Fruit fly (Drosophila melanogaster) whole organism, wandering third instar larva: ENCODE results near the gene CG4020.
A peak's percentile ranks its signal among the peaks of the same experiment; 100 is the strongest.

Experiments used
- Abd-B ChIP-seq: fragments of >200 bp; optimal IDR thresholded peaks from 2 replicates; lab custom pipeline; 2017; ENCODE audit warnings: missing biosample characterization, missing genetic modification characterization
- CG32264 ChIP-seq: fragments of 200-800 bp; sonication (Bioruptor generic); optimal IDR thresholded peaks from 2 replicates; lab custom pipeline; 2016; ENCODE audit warnings: missing biosample characterization, missing genetic modification characterization
- CrebA ChIP-seq: fragments of 200-800 bp; sonication (Bioruptor generic); optimal IDR thresholded peaks from 2 replicates; lab custom pipeline; 2016; ENCODE audit warnings: missing biosample characterization, mild to moderate bottlenecking, missing genetic modification characterization, borderline replicate concordance
- Dfd ChIP-seq: fragments of >200 bp; optimal IDR thresholded peaks from 2 replicates; lab custom pipeline; 2017; ENCODE audit warnings: missing biosample characterization, missing genetic modification characterization
- Dif ChIP-seq: fragments of 200-275, 200-300 bp; sonication (Bioruptor generic); optimal IDR thresholded peaks from 2 replicates; lab custom pipeline; 2018; ENCODE audit warnings: missing biosample characterization, missing genetic modification characterization; ENCODE audit not compliant: partially characterized antibody
- GATAd ChIP-seq: sonication (Bioruptor generic); optimal IDR thresholded peaks from 2 replicates; lab custom pipeline; 2016; ENCODE audit warnings: missing biosample characterization, missing genetic modification characterization
- HLH106 ChIP-seq: fragments of 200-800 bp; optimal IDR thresholded peaks from 3 replicates; lab custom pipeline; 2019; ENCODE audit warnings: missing biosample characterization, mild to moderate bottlenecking, missing genetic modification characterization, moderate library complexity
- Hnf4 ChIP-seq: fragments of 200-800 bp; sonication (Bioruptor generic); optimal IDR thresholded peaks from 2 replicates; lab custom pipeline; 2016; ENCODE audit warnings: missing biosample characterization, mild to moderate bottlenecking, missing genetic modification characterization
- Hr78 ChIP-seq: fragments of >200 bp; optimal IDR thresholded peaks from 2 replicates; lab custom pipeline; 2017; ENCODE audit warnings: missing biosample characterization, missing genetic modification characterization
- Hr83 ChIP-seq: fragments of 200-300 bp; sonication (Bioruptor generic); optimal IDR thresholded peaks from 2 replicates; lab custom pipeline; 2016; ENCODE audit warnings: missing biosample characterization, mild to moderate bottlenecking, missing genetic modification characterization, moderate library complexity; ENCODE audit not compliant: poor library complexity, severe bottlenecking
- Jra ChIP-seq: sonication (Bioruptor generic); optimal IDR thresholded peaks from 2 replicates; lab custom pipeline; 2016; ENCODE audit warnings: missing biosample characterization, missing genetic modification characterization
- Mio ChIP-seq: sonication (Bioruptor generic); optimal IDR thresholded peaks from 2 replicates; lab custom pipeline; 2016; ENCODE audit warnings: missing biosample characterization, missing genetic modification characterization
- Myc ChIP-seq: fragments of >200 bp; optimal IDR thresholded peaks from 2 replicates; lab custom pipeline; 2017
- N ChIP-seq: fragments of >200 bp; optimal IDR thresholded peaks from 2 replicates; lab custom pipeline; 2018; ENCODE audit warnings: missing biosample characterization, missing external identifiers, missing genetic modification characterization
- OdsH ChIP-seq: fragments of 200-800 bp; sonication (Bioruptor generic); optimal IDR thresholded peaks from 2 replicates; lab custom pipeline; 2016; ENCODE audit warnings: missing biosample characterization, mild to moderate bottlenecking, missing genetic modification characterization
- Rel ChIP-seq, 2 experiments: fragments of 200-800 bp; sonication (Bioruptor generic) in 1 of 2; optimal IDR thresholded peaks; 2 replicates in 1 of 2; 3 replicates in 1 of 2; lab custom pipeline; 2016 to 2019; ENCODE audit warnings: mild to moderate bottlenecking in 2 of 2, missing biosample characterization in 2 of 2, missing genetic modification characterization in 2 of 2, moderate library complexity in 1 of 2
- Vsx2 ChIP-seq: fragments of 200-300, 225-300 bp; sonication (Bioruptor generic); optimal IDR thresholded peaks from 2 replicates; lab custom pipeline; 2018; ENCODE audit warnings: missing biosample characterization, missing genetic modification characterization; ENCODE audit not compliant: partially characterized antibody
- br ChIP-seq: fragments of 200-800 bp; sonication (Bioruptor generic); optimal IDR thresholded peaks from 2 replicates; lab custom pipeline; 2016; ENCODE audit warnings: missing biosample characterization, missing genetic modification characterization
- brk ChIP-seq: fragments of 200-800 bp; sonication (Bioruptor generic); optimal IDR thresholded peaks from 2 replicates; lab custom pipeline; 2016; ENCODE audit warnings: missing biosample characterization, mild to moderate bottlenecking, missing genetic modification characterization
- dl ChIP-seq, 2 experiments: fragments of 175-275, 200-275 bp in 1 of 2; fragments of 200-275 bp in 1 of 2; sonication (Bioruptor generic); optimal IDR thresholded peaks; lab custom pipeline; 2018; ENCODE audit warnings: mild to moderate bottlenecking in 2 of 2, missing biosample characterization in 2 of 2, missing genetic modification characterization in 2 of 2, moderate library complexity in 2 of 2; ENCODE audit not compliant: partially characterized antibody in 2 of 2, insufficient read depth in 1 of 2
- dmrt93B ChIP-seq: fragments of 200-800 bp; sonication (Bioruptor generic); optimal IDR thresholded peaks from 2 replicates; lab custom pipeline; 2018; ENCODE audit warnings: missing biosample characterization, mild to moderate bottlenecking, missing genetic modification characterization
- dsf ChIP-seq: sonication (Bioruptor generic); optimal IDR thresholded peaks from 2 replicates; lab custom pipeline; 2016; ENCODE audit warnings: missing biosample characterization, missing genetic modification characterization, borderline replicate concordance
- ey ChIP-seq: fragments of 200-800 bp; sonication (Bioruptor generic); optimal IDR thresholded peaks from 2 replicates; lab custom pipeline; 2016; ENCODE audit warnings: missing biosample characterization, missing genetic modification characterization
- foxo ChIP-seq, 2 experiments: fragments of 200-800 bp; sonication (Bioruptor generic); optimal IDR thresholded peaks; 2 replicates in 1 of 2; 3 replicates in 1 of 2; lab custom pipeline; 2016 to 2017; ENCODE audit warnings: missing biosample characterization in 2 of 2, missing genetic modification characterization in 2 of 2
- fru ChIP-seq: fragments of 200-800 bp; sonication (Bioruptor generic); optimal IDR thresholded peaks from 3 replicates; lab custom pipeline; 2016; ENCODE audit warnings: missing biosample characterization, mild to moderate bottlenecking, missing genetic modification characterization
- h ChIP-seq: fragments of 200-800 bp; sonication (Bioruptor generic); optimal IDR thresholded peaks from 3 replicates; lab custom pipeline; 2016; ENCODE audit warnings: missing biosample characterization, mild to moderate bottlenecking, missing genetic modification characterization
- jim ChIP-seq: fragments of 175-275, 200-325 bp; sonication (Bioruptor generic); optimal IDR thresholded peaks from 2 replicates; lab custom pipeline; 2016; ENCODE audit warnings: missing biosample characterization, mild to moderate bottlenecking, missing genetic modification characterization
- lola ChIP-seq: fragments of >200 bp; optimal IDR thresholded peaks from 2 replicates; lab custom pipeline; 2017; ENCODE audit warnings: missing biosample characterization, missing genetic modification characterization
- pan ChIP-seq: fragments of >200 bp; optimal IDR thresholded peaks from 2 replicates; lab custom pipeline; 2017
- psq ChIP-seq: fragments of 200-800 bp; sonication (Bioruptor generic); optimal IDR thresholded peaks from 3 replicates; lab custom pipeline; 2017; ENCODE audit warnings: missing biosample characterization, mild to moderate bottlenecking, missing genetic modification characterization, moderate library complexity
- rgr ChIP-seq: fragments of 200-800 bp; sonication (Bioruptor generic); optimal IDR thresholded peaks from 3 replicates; lab custom pipeline; 2016; ENCODE audit warnings: missing biosample characterization, mild to moderate bottlenecking, missing genetic modification characterization
- sage ChIP-seq: fragments of 200-800 bp; sonication (Bioruptor generic); optimal IDR thresholded peaks from 2 replicates; lab custom pipeline; 2016; ENCODE audit warnings: missing biosample characterization, mild to moderate bottlenecking, missing genetic modification characterization
- sv ChIP-seq: fragments of 200-800 bp; sonication (Bioruptor generic); optimal IDR thresholded peaks from 3 replicates; lab custom pipeline; 2016; ENCODE audit warnings: missing biosample characterization, missing genetic modification characterization
- tai ChIP-seq: sonication (Bioruptor generic); optimal IDR thresholded peaks from 2 replicates; lab custom pipeline; 2016; ENCODE audit warnings: missing biosample characterization, missing genetic modification characterization
- usp ChIP-seq: fragments of >200 bp; optimal IDR thresholded peaks from 2 replicates; lab custom pipeline; 2017; ENCODE audit warnings: missing biosample characterization, missing genetic modification characterization
- woc ChIP-seq: sonication (Bioruptor generic); optimal IDR thresholded peaks from 2 replicates; lab custom pipeline; 2016; ENCODE audit warnings: missing biosample characterization, mild to moderate bottlenecking, missing genetic modification characterization

CG4020 gene

DNA sequence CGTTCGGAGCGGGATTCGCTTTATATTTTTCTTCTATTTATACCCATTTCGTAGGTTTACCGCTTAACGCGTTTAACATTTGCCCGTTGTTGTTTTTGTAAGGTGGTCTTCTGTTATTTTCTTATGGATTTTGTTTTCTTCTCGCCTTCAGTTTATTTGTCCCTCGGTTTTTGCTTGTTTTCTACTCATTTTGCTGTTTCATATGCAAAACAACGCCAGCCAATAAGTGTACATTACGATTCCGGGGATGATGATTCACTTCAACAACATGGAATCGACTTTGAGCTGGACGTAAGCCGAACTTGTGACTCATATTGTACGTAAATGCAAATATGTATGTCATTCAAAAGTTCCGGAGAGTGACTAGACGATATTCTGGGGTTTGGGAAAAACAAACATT, 13.0 kb upstream of the CG4020 start:
- TF ChIP-seq dl (GFP tag; optimal IDR thresholded peaks at IDR 0.05; lab: Kevin White, UChicago; ENCODE audit: insufficient read depth in 1 of 2, partially characterized antibody in 2 of 2), result no peak
- TF ChIP-seq woc (GFP tag; lab: Kevin White, UChicago), result no peak
- no peak for TF ChIP-seq fru (GFP tag; lab: Kevin White, UChicago)
- TF ChIP-seq Dif (GFP tag; lab: Kevin White, UChicago), result no peak
- no peak for TF ChIP-seq br (GFP tag; lab: Kevin White, UChicago)
- no peak for TF ChIP-seq Mio (GFP tag; lab: Kevin White, UChicago)
- TF ChIP-seq pan (lab: Kevin White, UChicago), result no peak
- no peak for TF ChIP-seq psq (GFP tag; lab: Kevin White, UChicago)
- no peak for TF ChIP-seq Vsx2
- no peak for TF ChIP-seq tai (GFP tag; lab: Kevin White, UChicago)
- TF ChIP-seq jim, result no peak
- no peak for TF ChIP-seq OdsH (GFP tag; lab: Kevin White, UChicago)

DNA sequence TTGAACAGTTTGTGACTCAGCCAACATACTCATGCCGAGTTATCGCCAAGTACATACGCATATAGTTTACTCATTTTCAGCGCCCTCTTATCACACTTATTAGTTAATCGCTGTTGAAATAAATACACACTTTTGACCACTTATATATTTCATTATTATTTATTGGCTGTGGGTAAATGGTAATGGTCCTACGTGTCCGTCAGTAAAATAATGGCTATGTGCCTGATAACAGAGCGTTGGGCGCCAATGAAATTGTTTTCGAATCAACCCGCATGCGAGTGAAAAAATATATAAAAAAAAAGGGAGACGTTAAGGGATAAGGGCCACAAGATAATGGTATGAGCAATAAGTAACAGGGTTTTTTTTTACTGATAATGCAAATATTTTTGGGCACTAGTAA, 12.4 kb upstream of the CG4020 start:
- TF ChIP-seq pan (lab: Kevin White, UChicago) (no peak), h (GFP tag; lab: Kevin White, UChicago) (no peak), rgr (GFP tag; lab: Kevin White, UChicago) (no peak), CrebA (GFP tag; lab: Kevin White, UChicago) (no peak), dsf (GFP tag; lab: Kevin White, UChicago) (no peak), lola (no peak), Jra (GFP tag; lab: Kevin White, UChicago) (no peak), woc (GFP tag; lab: Kevin White, UChicago) (no peak), ey (GFP tag; lab: Kevin White, UChicago) (no peak), N (no peak), sv (GFP tag; lab: Kevin White, UChicago) (no peak), HLH106 (tag; lab: Kevin White, UChicago) (no peak), jim (no peak), Dif (GFP tag; lab: Kevin White, UChicago) (no peak), brk (GFP tag; lab: Kevin White, UChicago) (no peak), Abd-B (GFP tag; lab: Kevin White, UChicago) (no peak)
- TF ChIP-seq, all 38 proteins: peak for 0

DNA sequence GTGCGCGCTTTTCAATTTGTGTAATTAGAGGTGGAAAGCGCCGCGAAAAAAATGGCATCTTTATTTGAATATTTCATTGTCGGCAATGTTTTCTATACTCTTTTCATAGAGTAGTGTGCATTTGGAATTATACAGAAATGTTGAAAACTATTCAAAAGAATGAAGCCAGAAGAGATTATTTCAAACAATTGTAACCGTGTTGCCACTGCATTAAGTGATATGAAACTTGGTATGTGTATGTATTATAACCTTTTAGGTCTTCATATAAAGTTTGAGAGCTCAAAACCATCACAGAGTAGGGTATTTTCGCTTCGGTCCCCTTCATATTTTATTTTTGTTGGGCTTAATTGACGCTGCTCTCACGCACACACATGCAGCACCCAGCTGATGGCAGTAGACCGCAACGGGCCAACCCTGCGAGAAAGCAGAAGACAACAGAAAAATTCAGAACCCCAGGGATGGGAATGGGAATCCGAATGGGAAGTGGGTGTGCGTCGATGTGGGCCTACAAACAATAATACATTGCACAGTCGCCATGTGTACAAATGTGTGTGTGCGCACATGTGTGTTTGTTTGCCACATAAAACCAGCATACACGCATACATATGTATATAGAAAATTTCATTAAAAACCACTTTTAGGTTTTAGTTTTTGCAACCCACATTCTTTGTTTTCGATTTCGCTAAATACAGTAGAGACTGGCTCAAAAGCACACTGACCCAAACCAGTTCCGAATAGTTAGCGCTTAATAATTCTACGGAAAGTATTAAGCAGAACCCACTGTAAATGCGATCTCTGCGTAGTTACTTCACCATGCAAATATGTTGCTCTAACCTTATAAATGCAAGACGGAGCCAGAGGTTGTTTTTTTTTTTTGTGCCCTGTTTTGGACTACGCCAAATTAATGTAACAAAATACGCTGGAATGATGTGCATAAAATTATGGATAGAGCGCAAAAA, 10.7 kb upstream of the CG4020 start:
- peak; percentile 19 for TF ChIP-seq woc (GFP tag; lab: Kevin White, UChicago)
- no peak for TF ChIP-seq Hr83 (GFP tag; lab: Kevin White, UChicago)
- TF ChIP-seq fru (GFP tag; lab: Kevin White, UChicago), result peak; percentile 5
- no peak for TF ChIP-seq Myc (lab: Kevin White, UChicago)
- peak; percentile 7 for TF ChIP-seq Hnf4 (GFP tag; lab: Kevin White, UChicago)
- no peak for TF ChIP-seq Dfd (GFP tag; lab: Kevin White, UChicago)
- TF ChIP-seq foxo (GFP tag; optimal IDR thresholded peaks at IDR 0.05; lab: Kevin White, UChicago), result peak in 1 of 2 experiments; percentile 20
- TF ChIP-seq rgr (GFP tag; lab: Kevin White, UChicago), result no peak
- TF ChIP-seq Dif (GFP tag; lab: Kevin White, UChicago), result no peak
- peak; percentile 14 for TF ChIP-seq HLH106 (tag; lab: Kevin White, UChicago)

DNA sequence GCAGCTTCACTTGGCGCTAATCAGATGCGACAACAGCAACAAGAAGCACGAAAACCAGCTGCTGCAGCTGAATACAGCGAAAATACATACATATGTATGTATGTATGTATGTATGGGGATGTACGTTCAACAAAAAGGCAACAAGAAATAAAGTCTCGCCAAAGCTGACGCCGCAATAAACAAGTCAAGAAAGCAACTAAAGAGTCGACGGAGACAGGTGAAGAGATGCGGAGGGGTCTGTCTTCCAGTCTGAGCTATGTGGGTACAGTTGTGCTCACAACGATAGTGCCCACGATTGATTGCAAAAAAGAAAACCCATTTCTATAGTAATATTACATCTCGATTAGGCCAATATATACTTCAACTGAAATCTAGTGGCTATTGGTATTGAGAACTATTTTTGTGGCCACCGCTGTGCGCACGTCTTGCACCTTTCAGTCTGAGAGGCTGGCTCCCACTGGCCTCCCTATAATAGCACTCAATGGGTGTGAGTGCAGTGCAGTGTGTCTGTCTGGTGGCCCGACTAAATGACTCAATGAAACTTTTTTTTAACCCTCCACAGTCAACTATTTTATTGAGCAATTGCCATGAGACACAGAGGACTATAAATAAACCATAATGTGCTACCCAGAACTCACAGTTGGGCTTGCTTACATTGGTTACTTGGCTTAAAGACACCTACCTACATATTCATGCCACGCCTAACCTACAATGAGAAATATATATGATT, 9.6 kb upstream of the CG4020 start:
- no peak for TF ChIP-seq usp (GFP tag; lab: Kevin White, UChicago)
- TF ChIP-seq Mio (GFP tag; lab: Kevin White, UChicago), result peak; percentile 84
- TF ChIP-seq pan (lab: Kevin White, UChicago), result no peak
- TF ChIP-seq OdsH (GFP tag; lab: Kevin White, UChicago), result peak; percentile 94
- TF ChIP-seq Rel (GFP tag; optimal IDR thresholded peaks at IDR 0.05; lab: Kevin White, UChicago), result peak; percentile 48
- TF ChIP-seq Rel (tag; optimal IDR thresholded peaks at IDR 0.05; lab: Kevin White, UChicago), result peak; percentile 79
- peak; percentile 93 for TF ChIP-seq Hr83 (GFP tag; lab: Kevin White, UChicago)
- peak; percentile 87 for TF ChIP-seq brk (GFP tag; lab: Kevin White, UChicago)
- no peak for TF ChIP-seq lola
- TF ChIP-seq woc (GFP tag; lab: Kevin White, UChicago), result peak; percentile 97
- TF ChIP-seq Myc (lab: Kevin White, UChicago), result no peak
- TF ChIP-seq sv (GFP tag; lab: Kevin White, UChicago), result peak; percentile 81
- peak; percentile 76 to 95 for TF ChIP-seq foxo (GFP tag; optimal IDR thresholded peaks at IDR 0.05; lab: Kevin White, UChicago)
- peak; percentile 78 for TF ChIP-seq dsf (GFP tag; lab: Kevin White, UChicago)
- TF ChIP-seq CG32264 (GFP tag; lab: Kevin White, UChicago), result peak; percentile 91
- TF ChIP-seq Dfd (GFP tag; lab: Kevin White, UChicago), result no peak
- peak; percentile 97 for TF ChIP-seq ey (GFP tag; lab: Kevin White, UChicago)
- peak; percentile 95 for TF ChIP-seq fru (GFP tag; lab: Kevin White, UChicago)
- TF ChIP-seq sage (GFP tag; lab: Kevin White, UChicago), result peak; percentile 92
- TF ChIP-seq CrebA (GFP tag; lab: Kevin White, UChicago), result peak; percentile 75
- peak; percentile 93 for TF ChIP-seq Jra (GFP tag; lab: Kevin White, UChicago)
- TF ChIP-seq dmrt93B (GFP tag; lab: Kevin White, UChicago), result peak; percentile 93
- TF ChIP-seq Hr78 (GFP tag; lab: Kevin White, UChicago), result no peak
- peak; percentile 84 for TF ChIP-seq GATAd (GFP tag; lab: Kevin White, UChicago)
- TF ChIP-seq tai (GFP tag; lab: Kevin White, UChicago), result peak; percentile 96
- no peak for TF ChIP-seq N
